Fruit fly (Drosophila melanogaster) whole organism, embryonic: ENCODE results near the gene CG5966.
A peak's percentile ranks its signal among the peaks of the same experiment; 100 is the strongest.

Experiments used
- ATbp ChIP-seq: fragments of 200-800 bp; sonication (Bioruptor generic); optimal IDR thresholded peaks from 2 replicates; lab custom pipeline; 2017; ENCODE audit warnings: missing biosample characterization, mild to moderate bottlenecking, missing genetic modification characterization, missing genetic modification reagents
- Atf-2 ChIP-seq: fragments of 200-800 bp; sonication (Bioruptor generic); optimal IDR thresholded peaks from 2 replicates; lab custom pipeline; 2016; ENCODE audit warnings: missing biosample characterization, missing genetic modification characterization
- CG1024 ChIP-seq: fragments of 200-800 bp; sonication (Bioruptor generic); IDR thresholded peaks from 2 replicates; pipeline ENCODE4 v1.3.6; 2022; ENCODE audit warnings: missing biosample characterization, missing genetic modification characterization
- CG11504 ChIP-seq: fragments of 200-800 bp; sonication (Bioruptor generic); optimal IDR thresholded peaks from 3 replicates; lab custom pipeline; 2019; ENCODE audit warnings: missing biosample characterization, mild to moderate bottlenecking, missing genetic modification characterization, moderate library complexity
- CG14860 ChIP-seq: fragments of 200-800 bp; sonication (Bioruptor generic); IDR thresholded peaks from 3 replicates; pipeline ENCODE4 v1.3.6; 2022; ENCODE audit warnings: missing biosample characterization, missing genetic modification characterization; ENCODE audit not compliant: partially characterized antibody
- CG15269 ChIP-seq: fragments of 200-800 bp; sonication (Bioruptor generic); optimal IDR thresholded peaks from 2 replicates; lab custom pipeline; 2018; ENCODE audit warnings: missing biosample characterization, mild to moderate bottlenecking, missing genetic modification characterization, moderate library complexity
- CG17359 ChIP-seq: fragments of 200-800 bp; sonication (Bioruptor generic); optimal IDR thresholded peaks from 3 replicates; lab custom pipeline; 2018; ENCODE audit warnings: missing biosample characterization, mild to moderate bottlenecking, missing genetic modification characterization, moderate library complexity
- CG17568 ChIP-seq: fragments of 200-800 bp; sonication (Bioruptor generic); optimal IDR thresholded peaks from 2 replicates; lab custom pipeline; 2018; ENCODE audit warnings: missing biosample characterization, mild to moderate bottlenecking, missing genetic modification characterization, moderate library complexity
- CG17612 ChIP-seq: fragments of 200-800 bp; sonication (Bioruptor generic); IDR thresholded peaks from 2 replicates; pipeline ENCODE4 v1.3.6; 2022; ENCODE audit warnings: missing biosample characterization, missing genetic modification characterization
- CG2202 ChIP-seq: fragments of 200-800 bp; sonication (Bioruptor generic); optimal IDR thresholded peaks from 2 replicates; lab custom pipeline; 2018; ENCODE audit warnings: missing biosample characterization, mild to moderate bottlenecking, missing genetic modification characterization
- CG31365 ChIP-seq: fragments of 200-800 bp; sonication (Bioruptor generic); optimal IDR thresholded peaks from 2 replicates; lab custom pipeline; 2018; ENCODE audit warnings: missing biosample characterization, mild to moderate bottlenecking, missing genetic modification characterization
- CG3726 ChIP-seq: fragments of 200-800 bp; sonication (Bioruptor generic); IDR thresholded peaks from 3 replicates; pipeline ENCODE4, ENCODE4 v1.3.6; 2022; ENCODE audit warnings: missing biosample characterization, missing genetic modification characterization
- CG5180 ChIP-seq: fragments of 200-800 bp; sonication (Bioruptor generic); optimal IDR thresholded peaks from 3 replicates; lab custom pipeline; 2017; ENCODE audit warnings: missing biosample characterization, missing genetic modification characterization, mild to moderate bottlenecking, moderate library complexity, missing genetic modification reagents
- CG8290 ChIP-seq, 3 experiments: fragments of 200-800 bp; sonication (Bioruptor generic); optimal IDR thresholded peaks; 2 replicates each; lab custom pipeline; 2016 to 2019; ENCODE audit warnings: missing biosample characterization in 3 of 3, missing genetic modification characterization in 3 of 3, mild to moderate bottlenecking in 2 of 3, moderate library complexity in 1 of 3
- CG9817 ChIP-seq: fragments of 200-800 bp; sonication (Bioruptor generic); optimal IDR thresholded peaks from 2 replicates; lab custom pipeline; 2018; ENCODE audit warnings: missing biosample characterization, mild to moderate bottlenecking, missing genetic modification characterization, moderate library complexity
- Deaf1 ChIP-seq: fragments of 200-800 bp; optimal IDR thresholded peaks from 3 replicates; lab custom pipeline; 2019; ENCODE audit warnings: missing biosample characterization, mild to moderate bottlenecking, missing genetic modification characterization, moderate library complexity
- Ets65A ChIP-seq: fragments of 200-800 bp; sonication (Bioruptor generic); peaks from one replicate; lab custom pipeline; 2016; ENCODE audit warnings: missing biosample characterization, missing genetic modification characterization
- Fer2 ChIP-seq: fragments of 200-800 bp; sonication (Bioruptor generic); optimal IDR thresholded peaks from 2 replicates; lab custom pipeline; 2018; ENCODE audit warnings: missing biosample characterization, mild to moderate bottlenecking, missing genetic modification characterization, moderate library complexity
- H2.0 ChIP-seq: fragments of 200-800 bp; sonication (Bioruptor generic); IDR thresholded peaks from 2 replicates; pipeline ENCODE4 v1.3.6; 2022; ENCODE audit warnings: missing biosample characterization, missing genetic modification characterization
- HmgZ ChIP-seq: fragments of 200-800 bp; sonication (Bioruptor generic); optimal IDR thresholded peaks from 2 replicates; lab custom pipeline; 2018; ENCODE audit warnings: missing biosample characterization, mild to moderate bottlenecking, missing genetic modification characterization
- Hr51 ChIP-seq, 2 experiments: fragments of 200-800 bp; sonication (Bioruptor generic); optimal IDR thresholded peaks; 2 replicates in 1 of 2; 3 replicates in 1 of 2; lab custom pipeline; 2016 to 2018; ENCODE audit warnings: missing biosample characterization in 2 of 2, missing genetic modification characterization in 2 of 2, mild to moderate bottlenecking in 1 of 2, moderate library complexity in 1 of 2
- NC2α ChIP-seq: fragments of 200-800 bp; sonication (Bioruptor generic); optimal IDR thresholded peaks from 2 replicates; lab custom pipeline; 2016; ENCODE audit warnings: missing biosample characterization, missing genetic modification characterization
- Rfx ChIP-seq: fragments of 200-800 bp; sonication (Bioruptor generic); IDR thresholded peaks from 2 replicates; pipeline ENCODE4 v1.3.6; 2022; ENCODE audit warnings: missing biosample characterization, missing genetic modification characterization
- Stat92E ChIP-seq, 3 experiments: fragments of >200 bp in 2 of 3; fragments of 200-800 bp in 1 of 3; sonication (Bioruptor generic) in 1 of 3; optimal IDR thresholded peaks; 2 replicates each; lab custom pipeline; 2017 to 2019; ENCODE audit warnings: missing biosample characterization in 3 of 3, missing genetic modification characterization in 3 of 3, mild to moderate bottlenecking in 1 of 3, moderate library complexity in 1 of 3
- Xrp1 ChIP-seq: fragments of 200-800 bp; sonication (Bioruptor generic); IDR thresholded peaks from 2 replicates; pipeline ENCODE4 v1.3.6; 2022; ENCODE audit warnings: missing biosample characterization, missing genetic modification characterization
- abd-A ChIP-seq: fragments of 200-800 bp; sonication (Bioruptor generic); optimal IDR thresholded peaks from 3 replicates; lab custom pipeline; 2019; ENCODE audit warnings: missing biosample characterization, mild to moderate bottlenecking, missing genetic modification characterization, moderate library complexity
- al ChIP-seq: fragments of 200-800 bp; sonication (Bioruptor generic); IDR thresholded peaks from 2 replicates; pipeline ENCODE4 v1.3.6; 2022; ENCODE audit warnings: missing biosample characterization, missing genetic modification characterization
- az2 ChIP-seq: fragments of 200-800 bp; sonication (Bioruptor generic); optimal IDR thresholded peaks from 3 replicates; lab custom pipeline; 2016; ENCODE audit warnings: missing biosample characterization, missing genetic modification characterization
- cas ChIP-seq: fragments of 200-800 bp; sonication (Bioruptor generic); IDR thresholded peaks from 2 replicates; pipeline ENCODE4 v1.3.6; 2022; ENCODE audit warnings: missing biosample characterization, missing genetic modification characterization
- caup ChIP-seq: fragments of 200-800 bp; sonication (Bioruptor generic); optimal IDR thresholded peaks from 3 replicates; lab custom pipeline; 2017; ENCODE audit warnings: missing biosample characterization, mild to moderate bottlenecking, missing genetic modification characterization, moderate library complexity; ENCODE audit not compliant: severe bottlenecking
- chinmo ChIP-seq: fragments of 200-800 bp; sonication (Bioruptor generic); IDR thresholded peaks from 4 replicates; pipeline ENCODE4 v1.3.6; 2022; ENCODE audit warnings: missing biosample characterization, missing genetic modification characterization; ENCODE audit not compliant: partially characterized antibody
- crp ChIP-seq, 2 experiments: fragments of 200-800 bp; sonication (Bioruptor generic); optimal IDR thresholded peaks; 2 replicates in 1 of 2; 3 replicates in 1 of 2; lab custom pipeline; 2017; ENCODE audit warnings: missing biosample characterization in 2 of 2, missing genetic modification characterization in 2 of 2, mild to moderate bottlenecking in 1 of 2, moderate library complexity in 1 of 2
- dati ChIP-seq: fragments of 200-800 bp; sonication (Bioruptor generic); IDR thresholded peaks from 2 replicates; pipeline ENCODE4 v1.3.6; 2022; ENCODE audit warnings: missing biosample characterization, missing genetic modification characterization
- grn ChIP-seq: fragments of 200-800 bp; sonication (Bioruptor generic); optimal IDR thresholded peaks from 3 replicates; lab custom pipeline; 2017; ENCODE audit warnings: missing biosample characterization, missing genetic modification characterization
- kni ChIP-seq: fragments of 200-800 bp; sonication (Bioruptor generic); optimal IDR thresholded peaks from 3 replicates; lab custom pipeline; 2017; ENCODE audit warnings: mild to moderate bottlenecking, missing biosample characterization, missing genetic modification reagents, missing genetic modification characterization
- lola ChIP-seq, 3 experiments: fragments of >200 bp in 2 of 3; fragments of 200-800 bp in 1 of 3; sonication (Bioruptor generic) in 1 of 3; optimal IDR thresholded peaks; 2 replicates each; lab custom pipeline; 2017 to 2019; ENCODE audit warnings: missing biosample characterization in 3 of 3, missing genetic modification characterization in 3 of 3, mild to moderate bottlenecking in 1 of 3, moderate library complexity in 1 of 3
- mirr ChIP-seq: fragments of 200-800 bp; sonication (Bioruptor generic); optimal IDR thresholded peaks from 3 replicates; lab custom pipeline; 2018; ENCODE audit warnings: missing biosample characterization, mild to moderate bottlenecking, missing genetic modification characterization
- repo ChIP-seq: fragments of 200-800 bp; sonication (Bioruptor generic); optimal IDR thresholded peaks from 2 replicates; lab custom pipeline; 2016; ENCODE audit warnings: missing biosample characterization, missing genetic modification characterization
- row ChIP-seq: fragments of 200-800 bp; sonication (Bioruptor generic); IDR thresholded peaks from 3 replicates; pipeline ENCODE4 v1.3.6; 2022; ENCODE audit warnings: missing biosample characterization, missing genetic modification characterization
- salm ChIP-seq: fragments of 200-800 bp; sonication (Bioruptor generic); optimal IDR thresholded peaks from 2 replicates; lab custom pipeline; 2018; ENCODE audit warnings: missing biosample characterization, mild to moderate bottlenecking, missing genetic modification characterization
- sens ChIP-seq: fragments of 200-800 bp; sonication (Bioruptor generic); peaks from one replicate; lab custom pipeline; 2016; ENCODE audit warnings: missing biosample characterization, missing genetic modification characterization
- slp2 ChIP-seq: fragments of 200-800 bp; sonication (Bioruptor generic); optimal IDR thresholded peaks from 2 replicates; lab custom pipeline; 2016; ENCODE audit warnings: missing biosample characterization, missing genetic modification characterization
- stwl ChIP-seq: fragments of 200-800 bp; sonication (Bioruptor generic); optimal IDR thresholded peaks from 3 replicates; lab custom pipeline; 2018; ENCODE audit warnings: missing biosample characterization, mild to moderate bottlenecking, missing genetic modification characterization, moderate library complexity
- tx ChIP-seq: fragments of 200-800 bp; sonication (Bioruptor generic); optimal IDR thresholded peaks from 2 replicates; lab custom pipeline; 2016; ENCODE audit warnings: missing biosample characterization, missing genetic modification characterization
- unc-4 ChIP-seq: fragments of 200-800 bp; sonication (Bioruptor generic); IDR thresholded peaks from 2 replicates; pipeline ENCODE4 v1.3.6; 2022; ENCODE audit warnings: missing biosample characterization, missing genetic modification characterization; ENCODE audit not compliant: partially characterized antibody
- unpg ChIP-seq: fragments of 200-800 bp; sonication (Bioruptor generic); optimal IDR thresholded peaks from 3 replicates; lab custom pipeline; 2018; ENCODE audit warnings: missing biosample characterization, mild to moderate bottlenecking, missing genetic modification characterization, moderate library complexity
- vnd ChIP-seq: fragments of 200-800 bp; sonication (Bioruptor generic); IDR thresholded peaks from 3 replicates; pipeline ENCODE4 v1.3.6; 2022; ENCODE audit warnings: missing biosample characterization, missing genetic modification characterization; ENCODE audit not compliant: partially characterized antibody
- vvl ChIP-seq: fragments of 200-800 bp; sonication (Bioruptor generic); IDR thresholded peaks from 2 replicates; pipeline ENCODE4 v1.3.6; 2022; ENCODE audit warnings: missing biosample characterization, missing genetic modification characterization

Gene CG5966

DNA sequence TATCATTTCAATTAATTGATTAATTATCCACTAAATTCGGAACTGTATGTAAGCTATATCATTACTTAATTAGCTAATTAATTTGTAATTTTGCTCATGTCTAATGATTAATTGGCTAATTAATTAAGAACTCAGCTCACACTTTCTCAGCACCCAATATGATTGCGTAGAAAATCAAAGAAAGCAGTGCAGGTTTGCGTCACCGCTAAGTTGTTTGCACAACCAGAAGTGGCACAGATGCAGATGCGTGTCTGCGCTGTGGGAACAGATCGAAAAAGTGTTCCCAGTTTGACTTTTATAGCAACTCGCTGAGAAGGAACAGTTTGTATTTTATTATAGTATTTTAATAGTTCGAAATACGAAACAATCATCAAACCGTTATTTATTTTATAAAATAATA is 3.5 kb downstream of the CG5966 start (continued):
- TF ChIP-seq HmgZ (tag; lab: Kevin White, UChicago): peak; percentile 40
- TF ChIP-seq az2 (GFP tag; lab: Kevin White, UChicago): no peak
- peak; percentile 29 for TF ChIP-seq CG11504 (tag; lab: Kevin White, UChicago)
- no peak for TF ChIP-seq Xrp1
- no peak for TF ChIP-seq mirr (GFP tag; lab: Kevin White, UChicago)
- no peak for TF ChIP-seq CG2202
- peak; percentile 34; the same call in 1 of the 2 replicates for TF ChIP-seq vvl
- TF ChIP-seq NC2α (GFP tag; lab: Kevin White, UChicago): no peak
- peak; percentile 37 for TF ChIP-seq CG8290 (GFP tag; optimal IDR thresholded peaks at IDR 0.05; lab: Kevin White, UChicago)
- TF ChIP-seq CG8290 (tag; optimal IDR thresholded peaks at IDR 0.05; lab: Kevin White, UChicago): peak in 1 of 2 experiments; percentile 67
- TF ChIP-seq ATbp (GFP tag; lab: Kevin White, UChicago): no peak
- TF ChIP-seq sens (GFP tag; lab: Kevin White, UChicago): no peak
- no peak for TF ChIP-seq Atf-2 (GFP tag; lab: Kevin White, UChicago)
- no peak for TF ChIP-seq CG1024 (GFP tag; lab: Robert Waterston, UW)
- TF ChIP-seq stwl: peak; percentile 60
- TF ChIP-seq CG9817: no peak
- TF ChIP-seq CG3726 (GFP tag; lab: Robert Waterston, UW): no peak
- TF ChIP-seq H2.0 (GFP tag; lab: Robert Waterston, UW): no peak
- no peak for TF ChIP-seq CG17612 (GFP tag; lab: Robert Waterston, UW)
- peak; percentile 96 for TF ChIP-seq CG31365 (tag; lab: Kevin White, UChicago)

DNA sequence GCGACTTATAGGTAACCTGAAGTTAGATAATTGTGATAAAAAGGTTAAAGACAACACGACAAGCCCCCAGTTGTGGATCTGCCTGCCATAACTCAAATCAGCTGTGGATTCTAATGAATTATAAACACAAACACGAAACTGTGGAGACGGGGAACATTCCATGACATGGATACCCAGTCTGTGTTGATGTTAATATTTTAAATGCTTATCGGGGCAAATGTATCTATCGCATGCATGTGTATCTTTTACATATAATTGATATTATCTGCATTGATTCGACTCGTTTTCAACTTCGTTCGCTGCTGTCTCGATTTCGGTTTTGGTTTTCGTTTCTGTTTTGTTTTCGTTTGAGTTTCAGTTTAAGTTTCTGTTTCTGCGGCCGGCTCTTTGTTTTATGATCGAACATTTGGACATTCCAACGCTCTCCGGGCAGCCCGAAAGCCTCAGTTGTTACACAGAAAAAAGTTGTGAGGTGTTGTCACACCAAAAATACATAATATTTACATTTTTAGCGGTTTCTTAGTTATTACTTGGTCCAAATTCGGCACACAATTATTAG is 4.3 kb downstream of the CG5966 start:
- TF ChIP-seq unpg (GFP tag; lab: Kevin White, UChicago) (no peak), CG15269 (peak; percentile 10), vnd (GFP tag; lab: Robert Waterston, UW) (no peak), tx (GFP tag; lab: Kevin White, UChicago) (no peak), unc-4 (GFP tag; lab: Robert Waterston, UW) (no peak), Fer2 (no peak), CG5180 (GFP tag; lab: Kevin White, UChicago) (no peak), slp2 (no peak), caup (GFP tag; lab: Kevin White, UChicago) (no peak), vvl (peak; percentile 38; the same call in 1 of the 2 replicates), salm (tag; lab: Kevin White, UChicago) (peak; percentile 18), abd-A (tag; lab: Kevin White, UChicago) (peak; percentile 76), CG17359 (no peak), crp (GFP tag; optimal IDR thresholded peaks at IDR 0.05; lab: Kevin White, UChicago) (no peak), sens (GFP tag; lab: Kevin White, UChicago) (peak; percentile 32), Hr51 (GFP tag; optimal IDR thresholded peaks at IDR 0.05; lab: Kevin White, UChicago) (no peak), al (no peak), CG14860 (no peak), Stat92E (GFP tag; optimal IDR thresholded peaks at IDR 0.05; lab: Kevin White, UChicago) (peak in 1 of 3 experiments; percentile 81), Rfx (GFP tag; lab: Robert Waterston, UW) (no peak), kni (GFP tag; lab: Kevin White, UChicago) (peak; percentile 76), CG17568 (no peak), lola (GFP tag; optimal IDR thresholded peaks at IDR 0.05; lab: Kevin White, UChicago) (no peak), Ets65A (GFP tag; lab: Kevin White, UChicago) (peak; percentile 49), Deaf1 (peak; percentile 19), dati (GFP tag; lab: Robert Waterston, UW) (no peak), grn (peak; percentile 94), repo (GFP tag; lab: Kevin White, UChicago) (no peak), cas (no peak), row (GFP tag; lab: Robert Waterston, UW) (0 out of 3 replicates have a peak, but pooled peaks have one; percentile 10), chinmo (GFP tag; lab: Robert Waterston, UW) (0 out of 4 replicates have a peak, but pooled peaks have one; percentile 9)
